Fruit fly (Drosophila melanogaster) whole organism, wandering third instar larva: ENCODE measurements around the gene RhoGEF64C.
A peak's percentile ranks its signal among the peaks of the same experiment; 100 is the strongest.

Experiments used
- Abd-B ChIP-seq: fragments of >200 bp; optimal IDR thresholded peaks from 2 replicates; lab custom pipeline; 2017; ENCODE audit warnings: missing biosample characterization, missing genetic modification characterization
- CG32264 ChIP-seq: fragments of 200-800 bp; sonication (Bioruptor generic); optimal IDR thresholded peaks from 2 replicates; lab custom pipeline; 2016; ENCODE audit warnings: missing biosample characterization, missing genetic modification characterization
- CG9705 ChIP-seq: fragments of 200-800 bp; sonication (Bioruptor generic); optimal IDR thresholded peaks from 2 replicates; lab custom pipeline; 2018; ENCODE audit warnings: missing biosample characterization, mild to moderate bottlenecking, missing genetic modification characterization
- CrebA ChIP-seq: fragments of 200-800 bp; sonication (Bioruptor generic); optimal IDR thresholded peaks from 2 replicates; lab custom pipeline; 2016; ENCODE audit warnings: missing biosample characterization, mild to moderate bottlenecking, missing genetic modification characterization, borderline replicate concordance
- Dfd ChIP-seq: fragments of >200 bp; optimal IDR thresholded peaks from 2 replicates; lab custom pipeline; 2017; ENCODE audit warnings: missing biosample characterization, missing genetic modification characterization
- HLH106 ChIP-seq: fragments of 200-800 bp; optimal IDR thresholded peaks from 3 replicates; lab custom pipeline; 2019; ENCODE audit warnings: missing biosample characterization, mild to moderate bottlenecking, missing genetic modification characterization, moderate library complexity
- Hnf4 ChIP-seq: fragments of 200-800 bp; sonication (Bioruptor generic); optimal IDR thresholded peaks from 2 replicates; lab custom pipeline; 2016; ENCODE audit warnings: missing biosample characterization, mild to moderate bottlenecking, missing genetic modification characterization
- Hr78 ChIP-seq: fragments of >200 bp; optimal IDR thresholded peaks from 2 replicates; lab custom pipeline; 2017; ENCODE audit warnings: missing biosample characterization, missing genetic modification characterization
- Hr83 ChIP-seq: fragments of 200-300 bp; sonication (Bioruptor generic); optimal IDR thresholded peaks from 2 replicates; lab custom pipeline; 2016; ENCODE audit warnings: missing biosample characterization, mild to moderate bottlenecking, missing genetic modification characterization, moderate library complexity; ENCODE audit not compliant: poor library complexity, severe bottlenecking
- Jra ChIP-seq: sonication (Bioruptor generic); optimal IDR thresholded peaks from 2 replicates; lab custom pipeline; 2016; ENCODE audit warnings: missing biosample characterization, missing genetic modification characterization
- Mio ChIP-seq: sonication (Bioruptor generic); optimal IDR thresholded peaks from 2 replicates; lab custom pipeline; 2016; ENCODE audit warnings: missing biosample characterization, missing genetic modification characterization
- Myc ChIP-seq: fragments of >200 bp; optimal IDR thresholded peaks from 2 replicates; lab custom pipeline; 2017
- OdsH ChIP-seq: fragments of 200-800 bp; sonication (Bioruptor generic); optimal IDR thresholded peaks from 2 replicates; lab custom pipeline; 2016; ENCODE audit warnings: missing biosample characterization, mild to moderate bottlenecking, missing genetic modification characterization
- Rel ChIP-seq, 2 experiments: fragments of 200-800 bp; sonication (Bioruptor generic) in 1 of 2; optimal IDR thresholded peaks; 2 replicates in 1 of 2; 3 replicates in 1 of 2; lab custom pipeline; 2016 to 2019; ENCODE audit warnings: mild to moderate bottlenecking in 2 of 2, missing biosample characterization in 2 of 2, missing genetic modification characterization in 2 of 2, moderate library complexity in 1 of 2
- Sp1 ChIP-seq: fragments of 200-800 bp; sonication (Bioruptor generic); optimal IDR thresholded peaks from 3 replicates; lab custom pipeline; 2019; ENCODE audit warnings: missing biosample characterization, mild to moderate bottlenecking, missing genetic modification characterization, moderate library complexity
- Vsx2 ChIP-seq: fragments of 200-300, 225-300 bp; sonication (Bioruptor generic); optimal IDR thresholded peaks from 2 replicates; lab custom pipeline; 2018; ENCODE audit warnings: missing biosample characterization, missing genetic modification characterization; ENCODE audit not compliant: partially characterized antibody
- br ChIP-seq: fragments of 200-800 bp; sonication (Bioruptor generic); optimal IDR thresholded peaks from 2 replicates; lab custom pipeline; 2016; ENCODE audit warnings: missing biosample characterization, missing genetic modification characterization
- brk ChIP-seq: fragments of 200-800 bp; sonication (Bioruptor generic); optimal IDR thresholded peaks from 2 replicates; lab custom pipeline; 2016; ENCODE audit warnings: missing biosample characterization, mild to moderate bottlenecking, missing genetic modification characterization
- dl ChIP-seq, 2 experiments: fragments of 175-275, 200-275 bp in 1 of 2; fragments of 200-275 bp in 1 of 2; sonication (Bioruptor generic); optimal IDR thresholded peaks; lab custom pipeline; 2018; ENCODE audit warnings: mild to moderate bottlenecking in 2 of 2, missing biosample characterization in 2 of 2, missing genetic modification characterization in 2 of 2, moderate library complexity in 2 of 2; ENCODE audit not compliant: partially characterized antibody in 2 of 2, insufficient read depth in 1 of 2
- dsf ChIP-seq: sonication (Bioruptor generic); optimal IDR thresholded peaks from 2 replicates; lab custom pipeline; 2016; ENCODE audit warnings: missing biosample characterization, missing genetic modification characterization, borderline replicate concordance
- ey ChIP-seq: fragments of 200-800 bp; sonication (Bioruptor generic); optimal IDR thresholded peaks from 2 replicates; lab custom pipeline; 2016; ENCODE audit warnings: missing biosample characterization, missing genetic modification characterization
- foxo ChIP-seq, 2 experiments: fragments of 200-800 bp; sonication (Bioruptor generic); optimal IDR thresholded peaks; 2 replicates in 1 of 2; 3 replicates in 1 of 2; lab custom pipeline; 2016 to 2017; ENCODE audit warnings: missing biosample characterization in 2 of 2, missing genetic modification characterization in 2 of 2
- h ChIP-seq: fragments of 200-800 bp; sonication (Bioruptor generic); optimal IDR thresholded peaks from 3 replicates; lab custom pipeline; 2016; ENCODE audit warnings: missing biosample characterization, mild to moderate bottlenecking, missing genetic modification characterization
- jim ChIP-seq: fragments of 175-275, 200-325 bp; sonication (Bioruptor generic); optimal IDR thresholded peaks from 2 replicates; lab custom pipeline; 2016; ENCODE audit warnings: missing biosample characterization, mild to moderate bottlenecking, missing genetic modification characterization
- lola ChIP-seq: fragments of >200 bp; optimal IDR thresholded peaks from 2 replicates; lab custom pipeline; 2017; ENCODE audit warnings: missing biosample characterization, missing genetic modification characterization
- pan ChIP-seq: fragments of >200 bp; optimal IDR thresholded peaks from 2 replicates; lab custom pipeline; 2017
- psq ChIP-seq: fragments of 200-800 bp; sonication (Bioruptor generic); optimal IDR thresholded peaks from 3 replicates; lab custom pipeline; 2017; ENCODE audit warnings: missing biosample characterization, mild to moderate bottlenecking, missing genetic modification characterization, moderate library complexity
- rgr ChIP-seq: fragments of 200-800 bp; sonication (Bioruptor generic); optimal IDR thresholded peaks from 3 replicates; lab custom pipeline; 2016; ENCODE audit warnings: missing biosample characterization, mild to moderate bottlenecking, missing genetic modification characterization
- sage ChIP-seq: fragments of 200-800 bp; sonication (Bioruptor generic); optimal IDR thresholded peaks from 2 replicates; lab custom pipeline; 2016; ENCODE audit warnings: missing biosample characterization, mild to moderate bottlenecking, missing genetic modification characterization
- sv ChIP-seq: fragments of 200-800 bp; sonication (Bioruptor generic); optimal IDR thresholded peaks from 3 replicates; lab custom pipeline; 2016; ENCODE audit warnings: missing biosample characterization, missing genetic modification characterization
- tai ChIP-seq: sonication (Bioruptor generic); optimal IDR thresholded peaks from 2 replicates; lab custom pipeline; 2016; ENCODE audit warnings: missing biosample characterization, missing genetic modification characterization
- usp ChIP-seq: fragments of >200 bp; optimal IDR thresholded peaks from 2 replicates; lab custom pipeline; 2017; ENCODE audit warnings: missing biosample characterization, missing genetic modification characterization
- woc ChIP-seq: sonication (Bioruptor generic); optimal IDR thresholded peaks from 2 replicates; lab custom pipeline; 2016; ENCODE audit warnings: missing biosample characterization, mild to moderate bottlenecking, missing genetic modification characterization

The RhoGEF64C gene

dm6 chr3L:4745143-4745542 is 52.6 kb downstream of the RhoGEF64C start:
- TF ChIP-seq CrebA (GFP tag; lab: Kevin White, UChicago): no peak
- TF ChIP-seq ey (GFP tag; lab: Kevin White, UChicago): no peak
- TF ChIP-seq foxo (GFP tag; optimal IDR thresholded peaks at IDR 0.05; lab: Kevin White, UChicago): no peak
- TF ChIP-seq Hr78 (GFP tag; lab: Kevin White, UChicago): no peak
- no peak for TF ChIP-seq rgr (GFP tag; lab: Kevin White, UChicago)
- TF ChIP-seq Hr83: no peak
- no peak for TF ChIP-seq psq (GFP tag; lab: Kevin White, UChicago)
- TF ChIP-seq CG32264 (GFP tag; lab: Kevin White, UChicago): no peak
- TF ChIP-seq Vsx2 (GFP tag; lab: Kevin White, UChicago): no peak
- no peak for TF ChIP-seq OdsH

dm6 chr3L:4747119-4747851 is 54.7 kb downstream of the RhoGEF64C start:
- TF ChIP-seq Jra (no peak), woc (no peak), dsf (no peak), Dfd (GFP tag; lab: Kevin White, UChicago) (peak; percentile 69), Hnf4 (GFP tag; lab: Kevin White, UChicago) (no peak), brk (GFP tag; lab: Kevin White, UChicago) (no peak), lola (GFP tag; lab: Kevin White, UChicago) (no peak), tai (GFP tag; lab: Kevin White, UChicago) (no peak), ey (GFP tag; lab: Kevin White, UChicago) (no peak), jim (GFP tag; lab: Kevin White, UChicago) (peak; percentile 36), sv (no peak), Rel (GFP tag; optimal IDR thresholded peaks at IDR 0.05; lab: Kevin White, UChicago) (no peak), Rel (tag; optimal IDR thresholded peaks at IDR 0.05; lab: Kevin White, UChicago) (peak; percentile 16), pan (lab: Kevin White, UChicago) (no peak), Vsx2 (GFP tag; lab: Kevin White, UChicago) (no peak), CrebA (GFP tag; lab: Kevin White, UChicago) (no peak), Sp1 (GFP tag; lab: Kevin White, UChicago) (no peak), h (GFP tag; lab: Kevin White, UChicago) (no peak), Hr78 (GFP tag; lab: Kevin White, UChicago) (no peak), Mio (no peak), Abd-B (GFP tag; lab: Kevin White, UChicago) (no peak), CG32264 (GFP tag; lab: Kevin White, UChicago) (no peak), Myc (lab: Kevin White, UChicago) (no peak), HLH106 (no peak)

- no peak for TF ChIP-seq Jra
- TF ChIP-seq Hnf4 (GFP tag; lab: Kevin White, UChicago): no peak
- no peak for TF ChIP-seq Hr83
- no peak for TF ChIP-seq Dfd (GFP tag; lab: Kevin White, UChicago)
- no peak for TF ChIP-seq HLH106
- no peak for TF ChIP-seq CG9705 (GFP tag; lab: Kevin White, UChicago)
- TF ChIP-seq Rel (GFP tag; optimal IDR thresholded peaks at IDR 0.05; lab: Kevin White, UChicago): no peak
- no peak for TF ChIP-seq Rel (tag; optimal IDR thresholded peaks at IDR 0.05; lab: Kevin White, UChicago)
- TF ChIP-seq OdsH: no peak
- TF ChIP-seq br (GFP tag; lab: Kevin White, UChicago): no peak
- no peak for TF ChIP-seq usp (GFP tag; lab: Kevin White, UChicago)
- no peak for TF ChIP-seq Mio
- TF ChIP-seq h (GFP tag; lab: Kevin White, UChicago): no peak
- TF ChIP-seq lola (GFP tag; lab: Kevin White, UChicago): no peak
- no peak for TF ChIP-seq woc
- TF ChIP-seq psq (GFP tag; lab: Kevin White, UChicago): no peak
- TF ChIP-seq Vsx2 (GFP tag; lab: Kevin White, UChicago): no peak
These were observed 55.5 kb downstream of the RhoGEF64C start for dm6 chr3L:4748053-4748452.

- TF ChIP-seq woc: no peak
- no peak for TF ChIP-seq CrebA (GFP tag; lab: Kevin White, UChicago)
- TF ChIP-seq Sp1 (GFP tag; lab: Kevin White, UChicago): no peak
- no peak for TF ChIP-seq foxo (GFP tag; optimal IDR thresholded peaks at IDR 0.05; lab: Kevin White, UChicago)
- no peak for TF ChIP-seq Dfd (GFP tag; lab: Kevin White, UChicago)
- TF ChIP-seq Hr83: no peak
- no peak for TF ChIP-seq HLH106
- TF ChIP-seq Myc (lab: Kevin White, UChicago): no peak
- no peak for TF ChIP-seq h (GFP tag; lab: Kevin White, UChicago)
- TF ChIP-seq ey (GFP tag; lab: Kevin White, UChicago): no peak
- no peak for TF ChIP-seq dl (GFP tag; optimal IDR thresholded peaks at IDR 0.05; lab: Kevin White, UChicago; ENCODE audit: insufficient read depth in 1 of 2, partially characterized antibody in 2 of 2)
- no peak for TF ChIP-seq tai (GFP tag; lab: Kevin White, UChicago)
- TF ChIP-seq psq (GFP tag; lab: Kevin White, UChicago): no peak
- TF ChIP-seq pan (lab: Kevin White, UChicago): no peak
- no peak for TF ChIP-seq CG9705 (GFP tag; lab: Kevin White, UChicago)
- TF ChIP-seq Vsx2 (GFP tag; lab: Kevin White, UChicago): no peak
- no peak for TF ChIP-seq Abd-B (GFP tag; lab: Kevin White, UChicago)
- TF ChIP-seq sage (GFP tag; lab: Kevin White, UChicago): no peak
These were observed 56.5 kb downstream of the RhoGEF64C start for dm6 chr3L:4749126-4749525.
